Fruit fly (Drosophila melanogaster) whole organism, embryonic: ENCODE data around the gene CG11768.
A peak's percentile ranks its signal among the peaks of the same experiment; 100 is the strongest.

ENCODE experiments used
- B-H2 ChIP-seq: fragments of 200-800 bp; sonication (Bioruptor generic); optimal IDR thresholded peaks from 2 replicates; lab custom pipeline; 2018; ENCODE audit warnings: missing biosample characterization, mild to moderate bottlenecking, missing genetic modification characterization
- Bgb ChIP-seq: fragments of 200-800 bp; sonication (Bioruptor generic); IDR thresholded peaks from 2 replicates; pipeline ENCODE4 v1.3.6; 2022; ENCODE audit warnings: missing biosample characterization, missing genetic modification characterization; ENCODE audit not compliant: partially characterized antibody
- Blimp-1 ChIP-seq: fragments of 200-800 bp; sonication (Bioruptor generic); optimal IDR thresholded peaks from 3 replicates; lab custom pipeline; 2018; ENCODE audit warnings: missing biosample characterization, missing genetic modification characterization, mild to moderate bottlenecking, moderate library complexity, missing genetic modification reagents
- CG10959 ChIP-seq: fragments of 200-800 bp; sonication (Bioruptor generic); IDR thresholded peaks from 2 replicates; pipeline ENCODE4 v1.3.6; 2022; ENCODE audit warnings: missing biosample characterization, missing genetic modification characterization
- CG10979 ChIP-seq: fragments of 200-800 bp; sonication (Bioruptor generic); optimal IDR thresholded peaks from 2 replicates; lab custom pipeline; 2018; ENCODE audit warnings: missing biosample characterization, mild to moderate bottlenecking, missing genetic modification characterization, moderate library complexity
- CG12104 ChIP-seq: fragments of 200-800 bp; sonication (Bioruptor generic); optimal IDR thresholded peaks from 3 replicates; lab custom pipeline; 2016; ENCODE audit warnings: missing biosample characterization, missing genetic modification characterization
- CG15696 ChIP-seq: fragments of 200-800 bp; sonication (Bioruptor generic); optimal IDR thresholded peaks from 2 replicates; lab custom pipeline; 2019; ENCODE audit warnings: missing biosample characterization, mild to moderate bottlenecking, missing genetic modification characterization, moderate library complexity
- CG1647 ChIP-seq: fragments of 200-800 bp; sonication (Bioruptor generic); optimal IDR thresholded peaks from 3 replicates; lab custom pipeline; 2016; ENCODE audit warnings: missing biosample characterization, missing genetic modification characterization
- CG16779 ChIP-seq: fragments of 200-800 bp; sonication (Bioruptor generic); IDR thresholded peaks from 2 replicates; pipeline ENCODE4 v1.3.6; 2022; ENCODE audit warnings: missing biosample characterization, missing genetic modification characterization
- CG17186 ChIP-seq: fragments of 200-800 bp; sonication (Bioruptor generic); optimal IDR thresholded peaks from 3 replicates; lab custom pipeline; 2017; ENCODE audit warnings: missing biosample characterization, missing genetic modification reagents, missing genetic modification characterization
- CG17568 ChIP-seq: fragments of 200-800 bp; sonication (Bioruptor generic); optimal IDR thresholded peaks from 2 replicates; lab custom pipeline; 2018; ENCODE audit warnings: missing biosample characterization, mild to moderate bottlenecking, missing genetic modification characterization, moderate library complexity
- CG17612 ChIP-seq: fragments of 200-800 bp; sonication (Bioruptor generic); IDR thresholded peaks from 2 replicates; pipeline ENCODE4 v1.3.6; 2022; ENCODE audit warnings: missing biosample characterization, missing genetic modification characterization
- CG31224 ChIP-seq: fragments of 200-800 bp; sonication (Bioruptor generic); IDR thresholded peaks from 2 replicates; pipeline ENCODE4 v1.3.6; 2022; ENCODE audit warnings: missing biosample characterization, missing genetic modification characterization
- CG32532 ChIP-seq: fragments of 200-800 bp; sonication (Bioruptor generic); IDR thresholded peaks from 2 replicates; pipeline ENCODE4 v1.3.6; 2022; ENCODE audit warnings: missing biosample characterization, missing genetic modification characterization
- CG4707 ChIP-seq: fragments of 200-800 bp; sonication (Bioruptor generic); optimal IDR thresholded peaks from 2 replicates; lab custom pipeline; 2018; ENCODE audit warnings: missing biosample characterization, mild to moderate bottlenecking, missing genetic modification characterization, moderate library complexity
- CG6254 ChIP-seq: fragments of 200-800 bp; sonication (Bioruptor generic); optimal IDR thresholded peaks from 3 replicates; lab custom pipeline; 2017; ENCODE audit warnings: mild to moderate bottlenecking, missing biosample characterization, missing genetic modification reagents, missing genetic modification characterization
- CG6689 ChIP-seq: fragments of 200-800 bp; sonication (Bioruptor generic); IDR thresholded peaks from 2 replicates; pipeline ENCODE4 v1.3.6; 2022; ENCODE audit warnings: missing biosample characterization, missing genetic modification characterization
- CG8765 ChIP-seq: fragments of 200-800 bp; sonication (Bioruptor generic); IDR thresholded peaks from 2 replicates; pipeline ENCODE4 v1.3.6; 2022; ENCODE audit warnings: missing biosample characterization, missing genetic modification characterization
- D19A ChIP-seq: fragments of 200-800 bp; optimal IDR thresholded peaks from 3 replicates; lab custom pipeline; 2019; ENCODE audit warnings: missing biosample characterization, mild to moderate bottlenecking, missing genetic modification characterization, moderate library complexity
- Dp ChIP-seq: fragments of 200-800 bp; sonication (Bioruptor generic); optimal IDR thresholded peaks from 2 replicates; lab custom pipeline; 2018; ENCODE audit warnings: missing biosample characterization, mild to moderate bottlenecking, missing genetic modification characterization, moderate library complexity
- E2f2 ChIP-seq: fragments of 200-800 bp; sonication (Bioruptor generic); IDR thresholded peaks from 2 replicates; pipeline ENCODE4 v1.3.6; 2022; ENCODE audit warnings: missing biosample characterization, missing genetic modification characterization
- Elba2 ChIP-seq: fragments of 200-800 bp; sonication (Bioruptor generic); optimal IDR thresholded peaks from 3 replicates; lab custom pipeline; 2016; ENCODE audit warnings: missing biosample characterization, missing genetic modification characterization
- MBD-R2 ChIP-seq: fragments of 200-800 bp; sonication (Bioruptor generic); IDR thresholded peaks from 2 replicates; pipeline ENCODE4 v1.3.6; 2022; ENCODE audit warnings: missing biosample characterization, missing genetic modification characterization
- MTF-1 ChIP-seq: fragments of 200-800 bp; sonication (Bioruptor generic); optimal IDR thresholded peaks from 2 replicates; lab custom pipeline; 2018; ENCODE audit warnings: missing biosample characterization, mild to moderate bottlenecking, missing genetic modification characterization, borderline replicate concordance
- Sox102F ChIP-seq: fragments of 200-800 bp; sonication (Bioruptor generic); optimal IDR thresholded peaks from 2 replicates; lab custom pipeline; 2018; ENCODE audit warnings: missing biosample characterization, mild to moderate bottlenecking, missing genetic modification characterization, moderate library complexity
- abd-A ChIP-seq: fragments of 200-800 bp; sonication (Bioruptor generic); optimal IDR thresholded peaks from 3 replicates; lab custom pipeline; 2019; ENCODE audit warnings: missing biosample characterization, mild to moderate bottlenecking, missing genetic modification characterization, moderate library complexity
- ash1 ChIP-seq: fragments of 200-800 bp; sonication (Bioruptor generic); optimal IDR thresholded peaks from 2 replicates; lab custom pipeline; 2018; ENCODE audit warnings: missing biosample characterization, mild to moderate bottlenecking, missing genetic modification characterization
- cg ChIP-seq: fragments of 200-800 bp; sonication (Bioruptor generic); optimal IDR thresholded peaks from 3 replicates; lab custom pipeline; 2019; ENCODE audit warnings: missing biosample characterization, mild to moderate bottlenecking, missing genetic modification characterization, moderate library complexity
- dan ChIP-seq: fragments of 200-800 bp; sonication (Bioruptor generic); IDR thresholded peaks from 2 replicates; pipeline ENCODE4 v1.3.6; 2022; ENCODE audit warnings: missing biosample characterization, missing genetic modification characterization
- emc ChIP-seq: fragments of 200-800 bp; sonication (Bioruptor generic); optimal IDR thresholded peaks from 2 replicates; lab custom pipeline; 2016; ENCODE audit warnings: missing biosample characterization, missing genetic modification characterization
- fru ChIP-seq: fragments of >200 bp; optimal IDR thresholded peaks from 2 replicates; lab custom pipeline; 2017
- hkb ChIP-seq, 2 experiments: fragments of 200-800 bp in 1 of 2; fragments of >200 bp in 1 of 2; sonication (Bioruptor generic) in 1 of 2; IDR thresholded peaks in 1 of 2; optimal IDR thresholded peaks in 1 of 2; 2 replicates each; pipeline versions ENCODE4 v1.3.6 to Lab custom; 2017 to 2022; ENCODE audit warnings: missing biosample characterization in 1 of 2, missing genetic modification characterization in 1 of 2
- mirr ChIP-seq: fragments of 200-800 bp; sonication (Bioruptor generic); optimal IDR thresholded peaks from 3 replicates; lab custom pipeline; 2018; ENCODE audit warnings: missing biosample characterization, mild to moderate bottlenecking, missing genetic modification characterization
- sc ChIP-seq, 3 experiments: fragments of >200 bp in 2 of 3; fragments of 200-800 bp in 1 of 3; sonication (Bioruptor generic) in 1 of 3; optimal IDR thresholded peaks; 2 replicates in 2 of 3; 3 replicates in 1 of 3; lab custom pipeline; 2017; ENCODE audit warnings: mild to moderate bottlenecking in 1 of 3, missing biosample characterization in 1 of 3, missing genetic modification characterization in 1 of 3, missing genetic modification reagents in 1 of 3
- sens ChIP-seq: fragments of 200-800 bp; sonication (Bioruptor generic); peaks from one replicate; lab custom pipeline; 2016; ENCODE audit warnings: missing biosample characterization, missing genetic modification characterization
- sim ChIP-seq: fragments of 200-800 bp; sonication (Bioruptor generic); IDR thresholded peaks from 2 replicates; pipeline ENCODE4 v1.3.6; 2022; ENCODE audit warnings: missing biosample characterization, missing genetic modification characterization
- tx ChIP-seq: fragments of 200-800 bp; sonication (Bioruptor generic); optimal IDR thresholded peaks from 2 replicates; lab custom pipeline; 2016; ENCODE audit warnings: missing biosample characterization, missing genetic modification characterization
- vvl ChIP-seq: fragments of 200-800 bp; sonication (Bioruptor generic); IDR thresholded peaks from 2 replicates; pipeline ENCODE4 v1.3.6; 2022; ENCODE audit warnings: missing biosample characterization, missing genetic modification characterization
- wek ChIP-seq: fragments of 200-800 bp; sonication (Bioruptor generic); optimal IDR thresholded peaks from 3 replicates; lab custom pipeline; 2018; ENCODE audit warnings: missing biosample characterization, mild to moderate bottlenecking, missing genetic modification characterization, moderate library complexity

CG11768 gene

DNA sequence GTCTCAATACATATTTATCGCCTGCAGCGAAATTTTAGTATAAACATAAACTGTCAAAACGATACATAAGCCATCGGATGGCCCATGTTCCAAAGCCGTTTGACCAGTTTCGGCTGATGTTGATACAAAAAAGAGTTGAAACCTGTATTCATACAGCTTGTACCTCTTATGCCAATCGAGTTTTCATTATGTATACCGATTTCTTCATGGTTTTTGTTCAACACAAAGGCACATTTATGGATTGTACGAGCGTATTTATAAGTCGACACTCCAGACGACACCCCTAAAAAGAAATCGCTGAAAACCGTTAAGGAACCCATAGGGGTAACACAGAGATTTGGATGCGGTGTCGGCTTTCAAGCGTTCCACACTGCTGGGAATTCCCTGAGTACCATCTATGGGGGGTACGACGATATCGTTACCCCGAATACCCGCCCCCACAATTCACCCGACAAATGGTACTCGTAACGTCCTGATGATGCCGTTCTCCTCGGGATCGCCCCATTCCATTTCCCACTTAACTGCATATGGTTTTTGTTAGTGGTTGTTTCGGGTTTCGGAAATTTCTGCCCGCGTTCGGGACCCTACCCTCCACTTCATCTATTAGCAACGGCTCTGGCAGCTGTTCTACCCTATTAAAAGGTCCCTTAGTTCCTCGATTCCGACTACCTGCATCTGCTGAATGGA lies 40.0 kb upstream of the CG11768 start (continued):
- TF ChIP-seq tx (GFP tag; lab: Kevin White, UChicago) (no peak), CG16779 (GFP tag; lab: Robert Waterston, UW) (peak; percentile 58; the same call in 1 of the 2 replicates), abd-A (tag; lab: Kevin White, UChicago) (peak; percentile 84), E2f2 (GFP tag; lab: Robert Waterston, UW) (no peak), CG10959 (GFP tag; lab: Robert Waterston, UW) (no peak), wek (GFP tag; lab: Kevin White, UChicago) (peak; percentile 28), MTF-1 (GFP tag; lab: Kevin White, UChicago) (no peak), B-H2 (GFP tag; lab: Kevin White, UChicago) (peak; percentile 49), CG4707 (GFP tag; lab: Kevin White, UChicago) (no peak), CG1647 (GFP tag; lab: Kevin White, UChicago) (no peak), MBD-R2 (GFP tag; lab: Robert Waterston, UW) (no peak), Bgb (GFP tag; lab: Robert Waterston, UW) (no peak), vvl (GFP tag; lab: Robert Waterston, UW) (peak; percentile 49; the same call in 1 of the 2 replicates), CG10979 (tag; lab: Kevin White, UChicago) (no peak), emc (GFP tag; lab: Kevin White, UChicago) (no peak), Blimp-1 (GFP tag; lab: Kevin White, UChicago) (no peak), CG32532 (GFP tag; lab: Robert Waterston, UW) (no peak), CG31224 (no peak), fru (no peak), cg (GFP tag; lab: Kevin White, UChicago) (peak; percentile 37), Sox102F (GFP tag; lab: Kevin White, UChicago) (no peak), sc (optimal IDR thresholded peaks at IDR 0.05; lab: Kevin White, UChicago) (no peak), sc (GFP tag; optimal IDR thresholded peaks at IDR 0.05; lab: Kevin White, UChicago) (no peak), CG17612 (GFP tag; lab: Robert Waterston, UW) (no peak), CG8765 (no peak), CG6254 (no peak), mirr (GFP tag; lab: Kevin White, UChicago) (peak; percentile 47), sim (GFP tag; lab: Robert Waterston, UW) (no peak), CG15696 (no peak), dan (GFP tag; lab: Robert Waterston, UW) (no peak), CG6689 (GFP tag; lab: Robert Waterston, UW) (no peak), hkb (optimal IDR thresholded peaks at IDR 0.05; lab: Kevin White, UChicago) (no peak), hkb (GFP tag; IDR thresholded peaks at IDR 0.05; lab: Robert Waterston, UW) (no peak), CG17568 (no peak)

dm6 chr3R:8807048-8807447 lies 39.0 kb upstream of the CG11768 start:
- TF ChIP-seq Dp (peak; percentile 72), sens (GFP tag; lab: Kevin White, UChicago) (no peak), E2f2 (GFP tag; lab: Robert Waterston, UW) (peak; percentile 78), CG17186 (GFP tag; lab: Kevin White, UChicago) (peak; percentile 75), ash1 (GFP tag; lab: Kevin White, UChicago) (no peak), CG12104 (GFP tag; lab: Kevin White, UChicago) (no peak), D19A (tag; lab: Kevin White, UChicago) (peak; percentile 59), Elba2 (GFP tag; lab: Kevin White, UChicago) (peak; percentile 38)
